Worm (Caenorhabditis elegans) whole organism, L4 larva: ENCODE measurements around the gene slc-25A29.

Experiments
- D1046.2 ChIP-seq: fragments of 200-800 bp; sonication (Bioruptor generic); IDR thresholded peaks from 2 replicates; pipeline ENCODE4 v1.3.6; 2022; ENCODE audit warnings: missing genetic modification characterization, missing compliant biosample characterization
- F10B5.3 ChIP-seq: sonication (generic microtip); optimal IDR thresholded peaks from 2 replicates; lab custom pipeline; 2016; ENCODE audit warnings: mild to moderate bottlenecking, missing genetic modification characterization, missing compliant biosample characterization
- F26F4.8 ChIP-seq: fragments of 200-800 bp; sonication (Bioruptor generic); conservative IDR thresholded peaks from 2 replicates; pipeline ENCODE4 v1.3.6; 2022; ENCODE audit warnings: missing genetic modification characterization, missing compliant biosample characterization
- F37D6.2 ChIP-seq: sonication (generic microtip); optimal IDR thresholded peaks from 2 replicates; lab custom pipeline; 2016; ENCODE audit warnings: mild to moderate bottlenecking, missing genetic modification characterization, missing compliant biosample characterization
- F49E8.2 ChIP-seq: sonication (generic microtip); optimal IDR thresholded peaks from 2 replicates; lab custom pipeline; 2016; ENCODE audit warnings: missing compliant biosample characterization, mild to moderate bottlenecking, missing genetic modification characterization, borderline replicate concordance
- T26A8.4 ChIP-seq: fragments of 200-800 bp; sonication (Bioruptor generic); IDR thresholded peaks from 2 replicates; pipeline ENCODE4 v1.3.6; 2022; ENCODE audit warnings: missing genetic modification characterization, missing compliant biosample characterization
- Y48G9A.11 ChIP-seq: fragments of 200-800 bp; sonication (Bioruptor generic); IDR thresholded peaks from 2 replicates; pipeline ENCODE4 v1.3.6; 2022; ENCODE audit warnings: missing genetic modification reagents, missing genetic modification characterization, missing compliant biosample characterization
- Y5F2A.4 ChIP-seq: fragments of 200-800 bp; sonication (Bioruptor generic); optimal IDR thresholded peaks from 2 replicates; lab custom pipeline; 2018; ENCODE audit warnings: mild to moderate bottlenecking, missing genetic modification characterization, missing compliant biosample characterization
- ceh-44 ChIP-seq: fragments of 200-800 bp; sonication (Bioruptor generic); IDR thresholded peaks from 2 replicates; pipeline ENCODE4 v1.3.6; 2022; ENCODE audit warnings: missing genetic modification reagents, missing genetic modification characterization, missing compliant biosample characterization
- cey-2 ChIP-seq: sonication (generic microtip); optimal IDR thresholded peaks from 3 replicates; lab custom pipeline; 2017; ENCODE audit warnings: missing genetic modification characterization, mild to moderate bottlenecking, missing compliant biosample characterization, antibody characterized with exemption, borderline replicate concordance; ENCODE audit not compliant: insufficient read depth
- ctbp-1 ChIP-seq: fragments of 200-800 bp; sonication (Bioruptor generic); IDR thresholded peaks from 2 replicates; pipeline ENCODE4 v1.3.6; 2022; ENCODE audit warnings: missing genetic modification reagents, missing genetic modification characterization, missing compliant biosample characterization
- daf-8 ChIP-seq: fragments of 200-800 bp; sonication (Bioruptor generic); IDR thresholded peaks from 2 replicates; pipeline ENCODE4 v1.3.6; 2022; ENCODE audit warnings: missing genetic modification characterization, missing compliant biosample characterization
- dmd-6 ChIP-seq: fragments of 200-800 bp; sonication (Bioruptor generic); IDR thresholded peaks from 2 replicates; pipeline ENCODE4 v1.3.6; 2022; ENCODE audit warnings: missing genetic modification reagents, missing genetic modification characterization, missing compliant biosample characterization
- dmd-8 ChIP-seq: fragments of 200-800 bp; sonication (Bioruptor generic); IDR thresholded peaks from 2 replicates; pipeline ENCODE4 v1.3.6; 2022; ENCODE audit warnings: missing genetic modification characterization, missing compliant biosample characterization
- egl-27 ChIP-seq: sonication (generic microtip); optimal IDR thresholded peaks from 3 replicates; lab custom pipeline; 2017; ENCODE audit warnings: missing biosample characterization, missing genetic modification reagents, missing genetic modification characterization
- egl-43 ChIP-seq: fragments of 200-800 bp; sonication (Bioruptor generic); IDR thresholded peaks from 2 replicates; pipeline ENCODE4 v1.3.6; 2022; ENCODE audit warnings: missing genetic modification reagents, missing genetic modification characterization, missing compliant biosample characterization
- fkh-10 ChIP-seq: fragments of 150-350 bp; optimal IDR thresholded peaks from 2 replicates; lab custom pipeline; 2014; ENCODE audit warnings: missing biosample characterization, missing genetic modification reagents, missing genetic modification characterization
- fos-1 ChIP-seq: fragments of 150-350 bp; optimal IDR thresholded peaks from 2 replicates; lab custom pipeline; 2014; ENCODE audit warnings: missing biosample characterization, missing genetic modification characterization
- gei-8 ChIP-seq: fragments of 200-800 bp; sonication (Bioruptor generic); optimal IDR thresholded peaks from 2 replicates; lab custom pipeline; 2018; ENCODE audit warnings: mild to moderate bottlenecking, missing genetic modification characterization, missing compliant biosample characterization
- hmg-1.1 ChIP-seq: fragments of 200-800 bp; sonication (Bioruptor generic); IDR thresholded peaks from 2 replicates; pipeline ENCODE4 v1.3.6; 2022; ENCODE audit warnings: missing genetic modification reagents, missing genetic modification characterization, missing compliant biosample characterization
- jun-1 ChIP-seq: fragments of 150-350 bp; optimal IDR thresholded peaks from 2 replicates; lab custom pipeline; 2014; ENCODE audit warnings: missing biosample characterization, missing genetic modification reagents, missing genetic modification characterization
- lim-7 ChIP-seq: fragments of 200-800 bp; sonication (Bioruptor generic); IDR thresholded peaks from 2 replicates; pipeline ENCODE4 v1.3.6; 2022; ENCODE audit warnings: missing genetic modification characterization, missing compliant biosample characterization
- lin-29 ChIP-seq: fragments of 200-800 bp; sonication (Bioruptor generic); IDR thresholded peaks from 2 replicates; pipeline ENCODE4 v1.3.6; 2022; ENCODE audit warnings: missing genetic modification reagents, missing genetic modification characterization, missing compliant biosample characterization
- lin-38 ChIP-seq: fragments of 200-800 bp; sonication (Bioruptor generic); IDR thresholded peaks from 2 replicates; pipeline ENCODE4 v1.3.6; 2022; ENCODE audit warnings: missing genetic modification reagents, missing genetic modification characterization, missing compliant biosample characterization
- lsy-2 ChIP-seq, 2 experiments: fragments of 150-350 bp in 1 of 2; sonication (generic microtip) in 1 of 2; optimal IDR thresholded peaks; 2 replicates each; lab custom pipeline; 2014 to 2017; ENCODE audit warnings: missing biosample characterization in 2 of 2, missing genetic modification characterization in 2 of 2
- mdl-1 ChIP-seq, 2 experiments: fragments of 150-350 bp in 1 of 2; sonication (generic microtip) in 1 of 2; optimal IDR thresholded peaks; 2 replicates each; lab custom pipeline; 2014 to 2017; ENCODE audit warnings: missing biosample characterization in 2 of 2, missing genetic modification characterization in 2 of 2
- mes-2 ChIP-seq: sonication (generic microtip); optimal IDR thresholded peaks from 2 replicates; lab custom pipeline; 2016; ENCODE audit warnings: missing genotype, mild to moderate bottlenecking, missing genetic modification characterization, missing compliant biosample characterization; ENCODE audit not compliant: poor library complexity, severe bottlenecking
- mxl-2 ChIP-seq: fragments of 200-800 bp; sonication (Bioruptor generic); conservative IDR thresholded peaks from 2 replicates; pipeline ENCODE4 v1.3.6; 2022; ENCODE audit warnings: missing genetic modification reagents, missing genetic modification characterization, missing compliant biosample characterization
- nhr-10 ChIP-seq: fragments of 150-350 bp; optimal IDR thresholded peaks from 2 replicates; lab custom pipeline; 2014; ENCODE audit warnings: missing biosample characterization, missing genetic modification characterization
- nhr-111 ChIP-seq: fragments of 200-800 bp; sonication (Bioruptor generic); optimal IDR thresholded peaks from 2 replicates; lab custom pipeline; 2018; ENCODE audit warnings: mild to moderate bottlenecking, missing genetic modification characterization, missing compliant biosample characterization
- nhr-41 ChIP-seq: fragments of 200-800 bp; sonication (Bioruptor generic); IDR thresholded peaks from 2 replicates; pipeline ENCODE4 v1.3.6; 2022; ENCODE audit warnings: missing genetic modification reagents, missing genetic modification characterization, missing compliant biosample characterization
- nhr-42 ChIP-seq: fragments of 200-800 bp; sonication (Bioruptor generic); IDR thresholded peaks from 2 replicates; pipeline ENCODE4 v1.3.6; 2022; ENCODE audit warnings: missing genetic modification characterization, missing compliant biosample characterization
- nhr-6 ChIP-seq: fragments of 150-350 bp; optimal IDR thresholded peaks from 2 replicates; lab custom pipeline; 2014; ENCODE audit warnings: missing biosample characterization, missing genetic modification characterization
- nhr-76 ChIP-seq: fragments of 150-350 bp; optimal IDR thresholded peaks from 2 replicates; lab custom pipeline; 2014; ENCODE audit warnings: missing biosample characterization, missing genetic modification characterization
- pha-4 ChIP-seq, 2 experiments: fragments of 150-350 bp in 1 of 2; fragments of 200-800 bp in 1 of 2; sonication (Bioruptor generic) in 1 of 2; IDR thresholded peaks in 1 of 2; optimal IDR thresholded peaks in 1 of 2; 2 replicates each; pipeline versions ENCODE4 v1.3.6 to Lab custom; 2014 to 2022; ENCODE audit warnings: missing genetic modification characterization in 2 of 2, missing genetic modification reagents in 2 of 2, missing biosample characterization in 1 of 2, missing compliant biosample characterization in 1 of 2
- php-3 ChIP-seq: fragments of 200-800 bp; sonication (Bioruptor generic); IDR thresholded peaks from 2 replicates; pipeline ENCODE4 v1.3.6; 2022; ENCODE audit warnings: missing genetic modification reagents, missing genetic modification characterization, missing compliant biosample characterization
- pqm-1 ChIP-seq: sonication (generic microtip); optimal IDR thresholded peaks from 2 replicates; lab custom pipeline; 2017; ENCODE audit warnings: missing biosample characterization, missing genetic modification characterization
- saeg-2 ChIP-seq: fragments of 200-800 bp; sonication (Bioruptor generic); IDR thresholded peaks from 2 replicates; pipeline ENCODE4 v1.3.6; 2022; ENCODE audit warnings: missing genetic modification reagents, missing genetic modification characterization, missing compliant biosample characterization
- snpc-1.2 ChIP-seq: fragments of 200-800 bp; sonication (Bioruptor generic); IDR thresholded peaks from 2 replicates; pipeline ENCODE4 v1.3.6; 2022; ENCODE audit warnings: missing genetic modification reagents, missing genetic modification characterization, missing compliant biosample characterization
- snpc-4 ChIP-seq: fragments of 150-350 bp; optimal IDR thresholded peaks from 2 replicates; lab custom pipeline; 2014; ENCODE audit warnings: missing biosample characterization, missing genetic modification characterization
- spr-1 ChIP-seq: sonication (generic microtip); optimal IDR thresholded peaks from 2 replicates; lab custom pipeline; 2016; ENCODE audit warnings: mild to moderate bottlenecking, missing genetic modification characterization, missing compliant biosample characterization
- spr-3 ChIP-seq: fragments of 200-800 bp; sonication (Bioruptor generic); optimal IDR thresholded peaks from 2 replicates; lab custom pipeline; 2018; ENCODE audit warnings: mild to moderate bottlenecking, missing genetic modification characterization, missing compliant biosample characterization
- tag-97 ChIP-seq: fragments of 200-800 bp; sonication (Bioruptor generic); IDR thresholded peaks from 2 replicates; pipeline ENCODE4 v1.3.6; 2022; ENCODE audit warnings: missing genetic modification characterization, missing compliant biosample characterization
- unc-62 ChIP-seq, 3 experiments: fragments of 150-350 bp in 1 of 3; sonication (generic microtip); optimal IDR thresholded peaks in 2 of 3; peaks in 1 of 3; 1 replicate in 1 of 3; 2 replicates in 2 of 3; lab custom pipeline; 2014 to 2017; ENCODE audit warnings: missing biosample characterization in 3 of 3, missing genetic modification characterization in 3 of 3, missing genetic modification reagents in 3 of 3, missing genotype in 1 of 3
- vab-7 ChIP-seq: fragments of 200-800 bp; sonication (Bioruptor generic); IDR thresholded peaks from 2 replicates; pipeline ENCODE4 v1.3.6; 2022; ENCODE audit warnings: missing genetic modification reagents, missing genetic modification characterization, missing compliant biosample characterization
- zfp-2 ChIP-seq: sonication (generic microtip); optimal IDR thresholded peaks from 2 replicates; lab custom pipeline; 2016; ENCODE audit warnings: mild to moderate bottlenecking, missing genetic modification characterization, missing compliant biosample characterization
- zfp-3 ChIP-seq: fragments of 200-800 bp; sonication (Bioruptor generic); conservative IDR thresholded peaks from 2 replicates; pipeline ENCODE4 v1.3.6; 2022; ENCODE audit warnings: missing genetic modification reagents, missing genetic modification characterization, missing compliant biosample characterization
- ztf-11 ChIP-seq: fragments of 150-350 bp; optimal IDR thresholded peaks from 2 replicates; lab custom pipeline; 2014; ENCODE audit warnings: missing biosample characterization, missing genetic modification characterization

Gene slc-25A29

ce11 chrV:14685435-14686058 is 27.6 kb upstream of the slc-25A29 start, which contains the start of gene C47E8.4 (continued):
- TF ChIP-seq snpc-4 (tag; lab: Kevin White, UChicago) (peak; percentile 28), mes-2 (peak; percentile 99), F26F4.8 (GFP tag; lab: Robert Waterston, UW) (no peak), jun-1 (tag; lab: Kevin White, UChicago) (peak; percentile 89), daf-8 (GFP tag; lab: Robert Waterston, UW) (peak; percentile 86; the same call in 1 of the 2 replicates), nhr-111 (GFP tag; lab: Kevin White, UChicago) (peak; percentile 54), mdl-1 (tag; optimal IDR thresholded peaks at IDR 0.05; lab: Kevin White, UChicago) (peak in 1 of 2 experiments; percentile 48), pqm-1 (peak; percentile 26), F49E8.2 (tag; lab: Kevin White, UChicago) (peak; percentile 95), egl-43 (GFP tag; lab: Robert Waterston, UW) (peak; percentile 89; the same call in 1 of the 2 replicates), Y5F2A.4 (GFP tag; lab: Kevin White, UChicago) (peak; percentile 25), snpc-1.2 (GFP tag; lab: Robert Waterston, UW) (peak; percentile 68), spr-3 (GFP tag; lab: Kevin White, UChicago) (peak; percentile 85), tag-97 (GFP tag; lab: Robert Waterston, UW) (peak; percentile 96), dmd-6 (GFP tag; lab: Robert Waterston, UW) (peak; percentile 97), unc-62 (GFP tag; optimal IDR thresholded peaks at IDR 0.05 in 1 of 2; lab: Kevin White, UChicago) (peak; percentile 56 to 99), unc-62 (tag; optimal IDR thresholded peaks at IDR 0.05; lab: Kevin White, UChicago) (no peak), F10B5.3 (peak; percentile 92), egl-27 (no peak), mxl-2 (peak; percentile 63; the same call in 1 of the 2 replicates), lin-38 (GFP tag; lab: Robert Waterston, UW) (peak; percentile 99), lin-29 (GFP tag; lab: Robert Waterston, UW) (peak; percentile 90), cey-2 (tag; lab: Kevin White, UChicago) (no peak), Y48G9A.11 (GFP tag; lab: Robert Waterston, UW) (peak; percentile 92), vab-7 (peak; percentile 69), fos-1 (tag; lab: Kevin White, UChicago) (no peak), hmg-1.1 (GFP tag; lab: Robert Waterston, UW) (peak; percentile 95), dmd-8 (GFP tag; lab: Robert Waterston, UW) (no peak), zfp-2 (tag; lab: Kevin White, UChicago) (peak; percentile 64), saeg-2 (GFP tag; lab: Robert Waterston, UW) (peak; percentile 91), zfp-3 (GFP tag; lab: Robert Waterston, UW) (peak; percentile 97), ceh-44 (GFP tag; lab: Robert Waterston, UW) (peak; percentile 72; the same call in 1 of the 2 replicates), spr-1 (tag; lab: Kevin White, UChicago) (peak; percentile 93), ztf-11 (no peak), T26A8.4 (GFP tag; lab: Robert Waterston, UW) (peak; percentile 97), nhr-41 (peak; percentile 65; the same call in 1 of the 2 replicates), gei-8 (no peak), nhr-42 (GFP tag; lab: Robert Waterston, UW) (peak; percentile 91), fkh-10 (GFP tag; lab: Kevin White, UChicago) (peak; percentile 96), F37D6.2 (tag; lab: Kevin White, UChicago) (peak; percentile 96), php-3 (GFP tag; lab: Robert Waterston, UW) (peak; percentile 89), nhr-6 (tag; lab: Kevin White, UChicago) (peak; percentile 99), pha-4 (GFP tag; IDR thresholded peaks at IDR 0.05; lab: Robert Waterston, UW) (peak; percentile 94), pha-4 (tag; optimal IDR thresholded peaks at IDR 0.05; lab: Kevin White, UChicago) (peak; percentile 90), lsy-2 (tag; optimal IDR thresholded peaks at IDR 0.05; lab: Kevin White, UChicago) (peak; percentile 93 to 98), nhr-10 (tag; lab: Kevin White, UChicago) (peak; percentile 82), nhr-76 (tag; lab: Kevin White, UChicago) (peak; percentile 68), D1046.2 (GFP tag; lab: Robert Waterston, UW) (peak; percentile 83; the same call in 1 of the 2 replicates), lim-7 (GFP tag; lab: Robert Waterston, UW) (no peak), ctbp-1 (peak; percentile 97)
